Fruit fly (Drosophila melanogaster): Measurements from ENCODE around the gene kibra.

DNA sequence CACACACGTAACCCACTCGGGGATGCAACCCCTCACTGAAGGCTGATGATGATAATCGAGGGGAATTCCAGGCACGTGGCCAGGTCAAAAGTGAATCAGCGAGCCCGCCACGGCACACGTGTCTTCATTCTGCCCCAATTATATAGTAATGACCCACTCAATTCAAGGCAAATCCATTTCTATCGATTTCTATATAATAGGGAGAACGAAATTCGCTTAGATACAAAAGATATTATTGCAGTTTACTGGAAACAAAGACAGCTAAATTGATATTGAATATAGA lies 31.1 kb downstream of the kibra start:
- TF ChIP-seq tai (GFP tag; optimal IDR thresholded peaks at IDR 0.05) (no peak), N (GFP tag; optimal IDR thresholded peaks at IDR 0.05) (no peak), br (GFP tag; optimal IDR thresholded peaks at IDR 0.05) (no peak), fru (GFP tag; optimal IDR thresholded peaks at IDR 0.05) (no peak)
